Fruit fly (Drosophila melanogaster) whole organism, pupa: ENCODE measurements around the gene sdt.
A peak's percentile ranks its signal among the peaks of the same experiment; 100 is the strongest.

Experiments
- CG10348 ChIP-seq: fragments of 200-800 bp; sonication (Bioruptor generic); IDR thresholded peaks from 2 replicates; pipeline ENCODE4 v1.3.6; 2022; ENCODE audit warnings: missing biosample characterization, missing genetic modification characterization
- CG12605 ChIP-seq: fragments of 200-800 bp; sonication (Bioruptor generic); IDR thresholded peaks from 2 replicates; pipeline ENCODE4 v1.3.6; 2022; ENCODE audit warnings: missing biosample characterization, missing genetic modification characterization
- CG13204 ChIP-seq: fragments of 200-800 bp; sonication (Bioruptor generic); optimal IDR thresholded peaks from 2 replicates; lab custom pipeline; 2018; ENCODE audit warnings: missing biosample characterization, mild to moderate bottlenecking, missing genetic modification characterization, moderate library complexity
- CG14655 ChIP-seq: fragments of 200-800 bp; sonication (Bioruptor generic); optimal IDR thresholded peaks from 3 replicates; lab custom pipeline; 2017; ENCODE audit warnings: mild to moderate bottlenecking, missing biosample characterization, missing genetic modification reagents, missing genetic modification characterization
- CG15710 ChIP-seq: fragments of 200-800 bp; sonication (Bioruptor generic); optimal IDR thresholded peaks from 2 replicates; lab custom pipeline; 2018; ENCODE audit warnings: missing biosample characterization, mild to moderate bottlenecking, missing genetic modification characterization, moderate library complexity
- CG17806 ChIP-seq: fragments of 200-800 bp; sonication (Bioruptor generic); optimal IDR thresholded peaks from 2 replicates; lab custom pipeline; 2018; ENCODE audit warnings: missing biosample characterization, mild to moderate bottlenecking, missing genetic modification characterization, moderate library complexity
- CG32121 ChIP-seq: fragments of 200-800 bp; sonication (Bioruptor generic); IDR thresholded peaks from 2 replicates; pipeline ENCODE4 v1.3.6; 2022; ENCODE audit warnings: missing biosample characterization, missing genetic modification characterization
- CG34367 ChIP-seq: fragments of 200-800 bp; sonication (Bioruptor generic); optimal IDR thresholded peaks from 2 replicates; lab custom pipeline; 2018; ENCODE audit warnings: missing biosample characterization, mild to moderate bottlenecking, missing genetic modification characterization
- CG4496 ChIP-seq: fragments of 200-800 bp; sonication (Bioruptor generic); IDR thresholded peaks from 3 replicates; pipeline ENCODE4 v1.3.6; 2022; ENCODE audit warnings: missing biosample characterization, missing genetic modification characterization
- CG8159 ChIP-seq: fragments of 200-800 bp; sonication (Bioruptor generic); optimal IDR thresholded peaks from 3 replicates; lab custom pipeline; 2018; ENCODE audit warnings: missing biosample characterization, mild to moderate bottlenecking, missing genetic modification characterization, moderate library complexity
- CG8301 ChIP-seq: fragments of 200-800 bp; sonication (Bioruptor generic); optimal IDR thresholded peaks from 2 replicates; lab custom pipeline; 2018; ENCODE audit warnings: missing biosample characterization, mild to moderate bottlenecking, missing genetic modification characterization
- CG9948 ChIP-seq: fragments of 200-800 bp; sonication (Bioruptor generic); optimal IDR thresholded peaks from 2 replicates; lab custom pipeline; 2018; ENCODE audit warnings: missing biosample characterization, mild to moderate bottlenecking, missing genetic modification characterization, moderate library complexity
- D1 ChIP-seq: fragments of 200-800 bp; sonication (Bioruptor generic); optimal IDR thresholded peaks from 2 replicates; lab custom pipeline; 2018; ENCODE audit warnings: missing biosample characterization, mild to moderate bottlenecking, missing genetic modification characterization, moderate library complexity
- EcR ChIP-seq: fragments of 200-800 bp; sonication (Bioruptor generic); optimal IDR thresholded peaks from 3 replicates; lab custom pipeline; 2019; ENCODE audit warnings: missing biosample characterization, missing genetic modification characterization, mild to moderate bottlenecking, moderate library complexity, missing genetic modification reagents
- Ets98B ChIP-seq: fragments of 200-800 bp; sonication (Bioruptor generic); IDR thresholded peaks from 2 replicates; pipeline ENCODE4 v1.3.6; 2022; ENCODE audit warnings: missing biosample characterization, missing genetic modification characterization
- Pif1A ChIP-seq: fragments of 200-800 bp; sonication (Bioruptor generic); optimal IDR thresholded peaks from 3 replicates; lab custom pipeline; 2016; ENCODE audit warnings: missing biosample characterization, missing genetic modification characterization
- Pif1B ChIP-seq: fragments of 200-800 bp; sonication (Bioruptor generic); optimal IDR thresholded peaks from 3 replicates; lab custom pipeline; 2016; ENCODE audit warnings: missing biosample characterization, missing genetic modification characterization
- Snoo ChIP-seq: fragments of 200-800 bp; sonication (Bioruptor generic); optimal IDR thresholded peaks from 3 replicates; lab custom pipeline; 2017; ENCODE audit warnings: missing biosample characterization, mild to moderate bottlenecking, missing genetic modification characterization, inconsistent platforms
- fd96Ca ChIP-seq: fragments of 200-800 bp; sonication (Bioruptor generic); IDR thresholded peaks from 3 replicates; pipeline ENCODE4 v1.3.6; 2022; ENCODE audit warnings: missing biosample characterization, missing genetic modification characterization
- gl ChIP-seq: fragments of 200-800 bp; sonication (Bioruptor generic); optimal IDR thresholded peaks from 2 replicates; lab custom pipeline; 2018; ENCODE audit warnings: missing biosample characterization, mild to moderate bottlenecking, missing genetic modification characterization
- rn ChIP-seq: fragments of 200-800 bp; sonication (Bioruptor generic); IDR thresholded peaks from 2 replicates; pipeline ENCODE4 v1.3.6; 2022; ENCODE audit warnings: missing biosample characterization, missing genetic modification characterization

The sdt gene

DNA sequence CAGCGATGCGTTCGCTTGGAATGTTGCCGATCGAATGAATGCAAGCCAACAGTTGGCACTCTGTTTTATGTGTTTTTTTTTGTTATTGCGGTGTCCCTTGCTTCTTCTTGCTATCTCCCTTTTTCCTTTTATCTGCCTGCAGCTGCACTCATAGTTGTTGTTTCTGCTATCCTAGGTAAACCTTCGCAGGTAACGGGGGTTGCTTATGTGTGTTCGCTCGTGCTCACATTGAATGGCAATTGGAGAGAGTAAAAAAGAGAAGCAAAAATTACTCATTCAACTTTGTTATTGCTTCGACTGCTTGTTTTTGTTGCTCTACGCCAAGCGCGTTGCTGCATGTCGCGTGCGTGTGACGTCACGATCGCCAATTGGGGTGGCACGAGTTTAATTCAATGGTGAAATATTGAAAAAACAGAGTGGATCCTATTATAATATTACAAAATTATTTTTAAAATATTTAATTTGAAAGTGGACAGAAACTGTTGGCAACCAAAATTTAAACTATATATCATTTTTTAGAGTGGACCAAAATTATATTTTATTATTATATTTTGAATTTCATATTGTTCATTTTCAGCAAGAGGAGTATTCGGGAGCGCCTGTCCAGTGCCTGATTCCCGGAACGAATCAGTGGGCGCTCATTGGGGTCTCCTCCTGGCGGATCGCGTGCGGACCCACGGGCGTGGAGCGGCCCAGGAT, 93.2 kb downstream of the sdt start, which contains the start of gene Corp:
Gene Corp (minus strand): TSS at position 47 of the 699 bp plus-strand sequence.
- TF ChIP-seq CG12605 (GFP tag; lab: Robert Waterston, UW) (peak; percentile 39; the same call in 1 of the 2 replicates), CG15710 (tag; lab: Kevin White, UChicago) (peak; percentile 58), Pif1B (peak; percentile 70), CG8159 (tag; lab: Kevin White, UChicago) (peak; percentile 99), CG34367 (tag; lab: Kevin White, UChicago) (peak; percentile 52), CG17806 (tag; lab: Kevin White, UChicago) (peak; percentile 61), CG4496 (GFP tag; lab: Robert Waterston, UW) (peak; percentile 79; the same call in 2 of the 3 replicates), D1 (peak; percentile 42), rn (GFP tag; lab: Robert Waterston, UW) (no peak), CG14655 (GFP tag; lab: Kevin White, UChicago) (peak; percentile 64), fd96Ca (GFP tag; lab: Robert Waterston, UW) (peak; percentile 77), Pif1A (GFP tag; lab: Kevin White, UChicago) (peak; percentile 66), CG8301 (tag; lab: Kevin White, UChicago) (peak; percentile 50), EcR (GFP tag; lab: Kevin White, UChicago) (peak; percentile 59), CG32121 (peak; percentile 70), CG13204 (no peak), CG9948 (tag; lab: Kevin White, UChicago) (peak; percentile 61), gl (tag; lab: Kevin White, UChicago) (peak; percentile 12), Snoo (tag; lab: Kevin White, UChicago) (no peak), CG10348 (GFP tag; lab: Robert Waterston, UW) (no peak), Ets98B (GFP tag; lab: Robert Waterston, UW) (peak; percentile 71)

dm6 chrX:8273291-8273690, 94.9 kb downstream of the sdt start, which contains the start of gene CG1636:
CG1636 (plus strand) TSS chrX:8273412.
- no peak for TF ChIP-seq CG9948 (tag; lab: Kevin White, UChicago)
- 0 out of 2 replicates have a peak, but pooled peaks have one; percentile 8 for TF ChIP-seq CG12605 (GFP tag; lab: Robert Waterston, UW)
- TF ChIP-seq, all 21 proteins: peak for 1

- TF ChIP-seq CG32121: peak; percentile 21; the same call in 1 of the 2 replicates
- TF ChIP-seq Snoo (tag; lab: Kevin White, UChicago): peak; percentile 44
- TF ChIP-seq CG10348 (GFP tag; lab: Robert Waterston, UW): no peak
- peak; percentile 43 for TF ChIP-seq CG9948 (tag; lab: Kevin White, UChicago)
- TF ChIP-seq CG34367 (tag; lab: Kevin White, UChicago): peak; percentile 20
- TF ChIP-seq EcR (GFP tag; lab: Kevin White, UChicago): no peak
- peak; percentile 43; the same call in 1 of the 3 replicates for TF ChIP-seq fd96Ca (GFP tag; lab: Robert Waterston, UW)
- TF ChIP-seq CG8301 (tag; lab: Kevin White, UChicago): peak; percentile 34
- no peak; the same call in 2 of the 3 replicates for TF ChIP-seq CG4496 (GFP tag; lab: Robert Waterston, UW)
- TF ChIP-seq CG14655 (GFP tag; lab: Kevin White, UChicago): peak; percentile 51
- no peak for TF ChIP-seq Pif1B
- TF ChIP-seq rn (GFP tag; lab: Robert Waterston, UW): no peak
- peak; percentile 11 for TF ChIP-seq CG17806 (tag; lab: Kevin White, UChicago)
- peak; percentile 58 for TF ChIP-seq CG8159 (tag; lab: Kevin White, UChicago)
- TF ChIP-seq gl (tag; lab: Kevin White, UChicago): no peak
- no peak for TF ChIP-seq CG12605 (GFP tag; lab: Robert Waterston, UW)
- no peak for TF ChIP-seq CG13204
- TF ChIP-seq D1: no peak
- TF ChIP-seq CG15710 (tag; lab: Kevin White, UChicago): peak; percentile 47
- peak; percentile 36 for TF ChIP-seq Pif1A (GFP tag; lab: Kevin White, UChicago)
- TF ChIP-seq Ets98B (GFP tag; lab: Robert Waterston, UW): peak; percentile 19; the same call in 1 of the 2 replicates
Observed at dm6 chrX:8273799-8274484, 95.6 kb downstream of the sdt start, which contains the start of gene CG15343. CG15343 (minus strand) TSS chrX:8273806.

DNA sequence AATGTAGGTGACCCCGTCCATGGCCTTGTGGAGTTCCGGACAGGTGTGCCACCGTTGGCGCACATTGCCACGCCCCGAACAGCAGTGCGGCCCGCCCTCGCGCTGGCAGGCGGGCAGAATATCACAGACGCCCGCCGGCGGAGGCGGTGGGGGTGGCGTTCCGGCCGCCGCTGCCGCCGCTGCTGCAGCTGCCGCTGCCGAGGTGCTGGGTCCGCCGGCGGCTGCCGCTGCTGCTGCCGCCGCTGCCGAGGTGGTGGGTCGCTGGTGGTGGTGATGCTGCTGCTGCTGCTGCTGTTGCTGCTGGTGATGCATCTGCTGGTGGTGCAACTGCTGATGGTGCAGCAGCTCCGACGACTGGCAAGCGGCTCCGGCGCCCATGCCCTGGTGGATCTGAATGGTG, 106.7 kb downstream of the sdt start:
- TF ChIP-seq gl (tag; lab: Kevin White, UChicago) (no peak), Pif1A (GFP tag; lab: Kevin White, UChicago) (no peak), Pif1B (no peak), D1 (no peak), Ets98B (GFP tag; lab: Robert Waterston, UW) (no peak), CG13204 (no peak), CG9948 (tag; lab: Kevin White, UChicago) (no peak), EcR (GFP tag; lab: Kevin White, UChicago) (no peak), CG14655 (GFP tag; lab: Kevin White, UChicago) (no peak), CG4496 (GFP tag; lab: Robert Waterston, UW) (no peak), CG12605 (GFP tag; lab: Robert Waterston, UW) (no peak)

DNA sequence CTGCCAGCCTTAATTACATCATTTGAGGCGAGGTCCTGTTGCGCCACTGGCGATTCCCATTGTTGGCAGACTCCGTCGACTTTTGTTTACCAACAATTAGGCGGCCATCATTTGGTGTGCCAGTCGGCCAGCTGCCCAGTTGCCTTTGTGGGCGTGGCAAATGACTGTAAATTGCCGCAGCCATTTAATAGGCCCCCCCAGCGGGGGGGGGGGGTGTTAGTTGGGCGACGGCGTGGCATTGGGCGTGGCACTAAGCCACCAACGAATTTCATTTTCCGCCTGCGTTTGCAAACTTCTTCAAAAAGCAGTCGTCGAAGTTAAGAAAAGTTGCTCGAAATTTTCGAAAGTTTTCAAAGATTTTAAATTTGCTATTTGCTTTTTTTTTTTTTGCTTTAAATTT, 108.5 kb downstream of the sdt start:
- no peak for TF ChIP-seq CG8301 (tag; lab: Kevin White, UChicago)
- TF ChIP-seq EcR (GFP tag; lab: Kevin White, UChicago): no peak
